Fruit fly (Drosophila melanogaster): ENCODE data around the gene Gld.

Gene Gld

dm6 chr3R:7306539-7307192 lies 41.2 kb upstream of the Gld start:
- TF ChIP-seq z (GFP tag; IDR thresholded peaks at IDR 0.05) (peak; percentile 92), Nf-YC (tag; optimal IDR thresholded peaks at IDR 0.05) (peak; percentile 95), yki (optimal IDR thresholded peaks at IDR 0.05) (no peak), Trl (optimal IDR thresholded peaks at IDR 0.05) (peak; percentile 63 to 69), Trl (GFP tag; optimal IDR thresholded peaks at IDR 0.05) (no peak), scrt (GFP tag; optimal IDR thresholded peaks at IDR 0.05) (peak; percentile 82), bowl (GFP tag; IDR thresholded peaks at IDR 0.05) (no peak), emc (GFP tag; optimal IDR thresholded peaks at IDR 0.05) (no peak), Nf-YB (GFP tag; optimal IDR thresholded peaks at IDR 0.05) (peak; percentile 94), CG13287 (GFP tag; IDR thresholded peaks at IDR 0.05; ENCODE audit: partially characterized antibody) (peak; percentile 19; the same call in 1 of the 2 replicates), CG43689 (GFP tag; IDR thresholded peaks at IDR 0.05) (no peak), Mad (GFP tag; optimal IDR thresholded peaks at IDR 0.05) (no peak), HLHmδ (GFP tag; optimal IDR thresholded peaks at IDR 0.05) (no peak), zen2 (GFP tag; IDR thresholded peaks at IDR 0.05; ENCODE audit: partially characterized antibody) (peak; percentile 48; the same call in 1 of the 3 replicates), CG6272 (GFP tag; IDR thresholded peaks at IDR 0.05) (no peak), sqz (GFP tag; optimal IDR thresholded peaks at IDR 0.05) (peak; percentile 23), CG32532 (GFP tag; IDR thresholded peaks at IDR 0.05) (0 out of 2 replicates have a peak, but pooled peaks have one; percentile 10), CG3163 (GFP tag; optimal IDR thresholded peaks at IDR 0.05) (peak; percentile 91), HLH4C (GFP tag; IDR thresholded peaks at IDR 0.05; ENCODE audit: partially characterized antibody) (0 out of 3 replicates have a peak, but pooled peaks have one; percentile 7)

DNA sequence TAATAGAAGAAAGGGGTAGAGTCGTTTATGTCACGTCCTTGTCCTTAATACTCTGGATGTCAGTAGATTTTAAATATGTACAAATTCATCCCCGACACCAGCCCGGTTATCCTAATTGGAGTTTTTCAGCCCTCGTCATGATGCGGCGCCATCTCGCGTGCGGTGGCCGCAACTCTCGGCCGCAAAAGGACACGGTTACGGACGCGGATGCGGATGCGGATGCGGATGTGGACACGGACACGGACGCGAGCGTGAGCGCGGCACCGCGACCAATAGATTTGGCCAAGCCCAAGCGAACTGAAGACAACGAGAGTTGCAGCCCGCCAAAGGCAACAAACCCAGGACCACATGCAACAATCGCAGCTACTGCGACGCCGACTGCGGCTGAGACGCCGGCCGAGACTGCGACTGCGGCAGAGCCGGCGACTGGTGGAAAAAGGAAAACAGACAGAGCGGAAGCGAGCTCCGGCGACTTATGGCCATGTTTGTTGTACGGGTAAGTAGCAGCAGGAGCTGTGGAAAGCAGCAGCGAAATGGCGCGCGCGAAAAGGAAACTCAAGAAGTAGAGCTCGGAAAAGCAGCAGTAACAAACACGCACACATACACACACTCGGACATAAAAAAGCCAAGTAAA lies 39.1 kb upstream of the Gld start, which contains the start of gene CG42544:
TSS of gene CG42544 (plus strand) at position 138 of the 634 bp plus-strand sequence.
- no peak for TF ChIP-seq CG10147 (GFP tag; optimal IDR thresholded peaks at IDR 0.05)
- peak; percentile 57 for TF ChIP-seq Ets65A (GFP tag)
- no peak for TF ChIP-seq ac (GFP tag; optimal IDR thresholded peaks at IDR 0.05)
- TF ChIP-seq dan (GFP tag; IDR thresholded peaks at IDR 0.05), result 0 out of 2 replicates have a peak, but pooled peaks have one; percentile 28
- TF ChIP-seq CTCF (GFP tag; optimal IDR thresholded peaks at IDR 0.05), result peak; percentile 80
- TF ChIP-seq Hr39 (optimal IDR thresholded peaks at IDR 0.05), result peak; percentile 98
- peak; percentile 87 for TF ChIP-seq CG14965 (GFP tag; optimal IDR thresholded peaks at IDR 0.05; ENCODE audit: borderline replicate concordance)
- 0 out of 3 replicates have a peak, but pooled peaks have one; percentile 44 for TF ChIP-seq CG11456 (GFP tag; IDR thresholded peaks at IDR 0.05)
- TF ChIP-seq CG15514 (GFP tag; optimal IDR thresholded peaks at IDR 0.05), result no peak
- no peak for TF ChIP-seq CG2120 (GFP tag; optimal IDR thresholded peaks at IDR 0.05)
- TF ChIP-seq CG30020 (tag; optimal IDR thresholded peaks at IDR 0.05), result no peak
- no peak for TF ChIP-seq CG18262 (tag; optimal IDR thresholded peaks at IDR 0.05)
- no peak for TF ChIP-seq CG12299 (tag; optimal IDR thresholded peaks at IDR 0.05)
- TF ChIP-seq lov (optimal IDR thresholded peaks at IDR 0.05), result no peak
- TF ChIP-seq lov (GFP tag; IDR thresholded peaks at IDR 0.05), result 0 out of 3 replicates have a peak, but pooled peaks have one; percentile 46
- no peak for TF ChIP-seq CG10274 (GFP tag; optimal IDR thresholded peaks at IDR 0.05)
- TF ChIP-seq ase (GFP tag; IDR thresholded peaks at IDR 0.05), result no peak
- peak; percentile 91 for TF ChIP-seq CG13775 (GFP tag; optimal IDR thresholded peaks at IDR 0.05)
- no peak for TF ChIP-seq Stat92E (GFP tag; optimal IDR thresholded peaks at IDR 0.05)
- no peak for TF ChIP-seq CG30431 (GFP tag; optimal IDR thresholded peaks at IDR 0.05)
- 0 out of 2 replicates have a peak, but pooled peaks have one; percentile 7 for TF ChIP-seq CG11085 (GFP tag; IDR thresholded peaks at IDR 0.05)
